Worm (Caenorhabditis elegans): ENCODE results near the gene D2045.7.

- TF ChIP-seq nhr-11 (tag; optimal IDR thresholded peaks at IDR 0.05): no peak
- no peak for TF ChIP-seq nhr-76 (tag; optimal IDR thresholded peaks at IDR 0.05)
- TF ChIP-seq R02D3.7 (tag; optimal IDR thresholded peaks at IDR 0.05): no peak
- no peak for TF ChIP-seq ama-1 (optimal IDR thresholded peaks at IDR 0.05)
- TF ChIP-seq ceh-16 (tag; optimal IDR thresholded peaks at IDR 0.05): no peak
- no peak for TF ChIP-seq nhr-237 (tag; optimal IDR thresholded peaks at IDR 0.05)
- no peak for TF ChIP-seq pqm-1 (tag; optimal IDR thresholded peaks at IDR 0.05)
- no peak for TF ChIP-seq eor-1 (tag; optimal IDR thresholded peaks at IDR 0.05)
- no peak for TF ChIP-seq mdl-1 (tag; optimal IDR thresholded peaks at IDR 0.05)
- no peak for TF ChIP-seq fos-1 (tag; optimal IDR thresholded peaks at IDR 0.05)
- TF ChIP-seq fkh-2 (tag; optimal IDR thresholded peaks at IDR 0.05): no peak
- TF ChIP-seq skn-1 (tag; optimal IDR thresholded peaks at IDR 0.05): no peak
These were observed 39.6 kb downstream of the D2045.7 start for ce11 chrIII:10518884-10519283.
